Worm (Caenorhabditis elegans) whole organism, early embryonic: ENCODE data around the gene C07G3.15.

ENCODE experiments used
- B0310.2 ChIP-seq: sonication (generic microtip); optimal IDR thresholded peaks from 2 replicates; lab custom pipeline; 2016; ENCODE audit warnings: mild to moderate bottlenecking, missing genetic modification characterization, missing compliant biosample characterization
- aly-1 ChIP-seq: sonication (generic microtip); optimal IDR thresholded peaks from 2 replicates; lab custom pipeline; 2016; ENCODE audit warnings: missing genetic modification characterization, missing compliant biosample characterization
- ama-1 ChIP-seq: fragments of 150-350 bp; optimal IDR thresholded peaks from 2 replicates; lab custom pipeline; 2014
- ceh-13 ChIP-seq: fragments of 200-800 bp; sonication (Bioruptor generic); optimal IDR thresholded peaks from 2 replicates; lab custom pipeline; 2018; ENCODE audit warnings: mild to moderate bottlenecking, missing genetic modification characterization, missing compliant biosample characterization
- ceh-36 ChIP-seq: sonication (generic microtip); optimal IDR thresholded peaks from 2 replicates; lab custom pipeline; 2016; ENCODE audit warnings: missing genetic modification characterization, inconsistent platforms, missing compliant biosample characterization
- flt-1 ChIP-seq: fragments of 200-800 bp; sonication (Bioruptor generic); IDR thresholded peaks from 2 replicates; pipeline ENCODE4 v1.3.6; 2022; ENCODE audit warnings: missing genetic modification characterization, missing compliant biosample characterization
- hmg-4 ChIP-seq: fragments of 200-800 bp; sonication (Bioruptor generic); optimal IDR thresholded peaks from 2 replicates; lab custom pipeline; 2018; ENCODE audit warnings: mild to moderate bottlenecking, missing genetic modification characterization, missing compliant biosample characterization
- hnd-1 ChIP-seq: sonication (generic microtip); optimal IDR thresholded peaks from 2 replicates; lab custom pipeline; 2016; ENCODE audit warnings: missing genetic modification characterization, missing compliant biosample characterization
- pes-1 ChIP-seq: fragments of 200-800 bp; sonication (Bioruptor generic); IDR thresholded peaks from 2 replicates; pipeline ENCODE4 v1.3.6; 2022; ENCODE audit warnings: missing genetic modification reagents, missing genetic modification characterization, missing compliant biosample characterization
- sea-1 ChIP-seq: fragments of 200-800 bp; sonication (Bioruptor generic); conservative IDR thresholded peaks from 2 replicates; pipeline ENCODE4 v1.3.6; 2022; ENCODE audit warnings: missing genetic modification characterization, missing compliant biosample characterization
- tbx-11 ChIP-seq: fragments of 200-800 bp; sonication (Bioruptor generic); IDR thresholded peaks from 2 replicates; pipeline ENCODE4 v1.3.6; 2022; ENCODE audit warnings: missing genetic modification characterization, missing compliant biosample characterization
- tbx-37 ChIP-seq: fragments of 200-800 bp; sonication (Bioruptor generic); conservative IDR thresholded peaks from 2 replicates; pipeline ENCODE4 v1.3.6; 2022; ENCODE audit warnings: missing genetic modification reagents, missing genetic modification characterization, missing compliant biosample characterization
- tra-4 ChIP-seq: sonication (generic microtip); optimal IDR thresholded peaks from 2 replicates; lab custom pipeline; 2017; ENCODE audit warnings: missing genetic modification characterization, missing compliant biosample characterization

- TF ChIP-seq ama-1 (lab: Kevin White, UChicago) = no peak
- TF ChIP-seq pes-1 (GFP tag; lab: Robert Waterston, UW) = no peak
- no peak for TF ChIP-seq tra-4
- no peak for TF ChIP-seq hnd-1 (tag; lab: Kevin White, UChicago)
- no peak for TF ChIP-seq sea-1 (GFP tag; lab: Robert Waterston, UW)
- TF ChIP-seq hmg-4 = no peak
- no peak for TF ChIP-seq aly-1
- TF ChIP-seq B0310.2 (tag; lab: Kevin White, UChicago) = no peak
- no peak for TF ChIP-seq flt-1 (GFP tag; lab: Robert Waterston, UW)
- no peak for TF ChIP-seq tbx-37 (GFP tag; lab: Robert Waterston, UW)
- TF ChIP-seq ceh-36 (tag; lab: Kevin White, UChicago) = no peak
- no peak for TF ChIP-seq ceh-13
- no peak for TF ChIP-seq tbx-11 (GFP tag; lab: Robert Waterston, UW)
Measured at ce11 chrV:3482550-3483002, 14.2 kb downstream of the C07G3.15 start, which contains the start of gene lys-7.
